Fruit fly (Drosophila melanogaster) whole organism, adult: ENCODE results near the gene CG10171.

Experiments used
- Clk ChIP-seq: fragments of 200-800 bp; sonication (Bioruptor generic); optimal IDR thresholded peaks from 2 replicates; lab custom pipeline; 2017; ENCODE audit warnings: missing biosample characterization, missing genetic modification characterization
- Mnt ChIP-seq: fragments of 200-800 bp; sonication (Bioruptor generic); optimal IDR thresholded peaks from 2 replicates; lab custom pipeline; 2016; ENCODE audit warnings: missing biosample characterization, mild to moderate bottlenecking, missing genetic modification characterization
- bab1 ChIP-seq: fragments of 200-800 bp; sonication (Bioruptor generic); optimal IDR thresholded peaks from 3 replicates; lab custom pipeline; 2019; ENCODE audit warnings: missing biosample characterization, mild to moderate bottlenecking, missing genetic modification characterization, moderate library complexity
- pad ChIP-seq: fragments of 200-800 bp; sonication (Bioruptor generic); optimal IDR thresholded peaks from 3 replicates; lab custom pipeline; 2017; ENCODE audit warnings: missing biosample characterization, missing genetic modification characterization, mild to moderate bottlenecking, moderate library complexity, missing genetic modification reagents
- tj ChIP-seq: fragments of 200-800 bp; sonication (Bioruptor generic); optimal IDR thresholded peaks from 3 replicates; lab custom pipeline; 2017; ENCODE audit warnings: missing biosample characterization, mild to moderate bottlenecking, missing genetic modification characterization, moderate library complexity

DNA sequence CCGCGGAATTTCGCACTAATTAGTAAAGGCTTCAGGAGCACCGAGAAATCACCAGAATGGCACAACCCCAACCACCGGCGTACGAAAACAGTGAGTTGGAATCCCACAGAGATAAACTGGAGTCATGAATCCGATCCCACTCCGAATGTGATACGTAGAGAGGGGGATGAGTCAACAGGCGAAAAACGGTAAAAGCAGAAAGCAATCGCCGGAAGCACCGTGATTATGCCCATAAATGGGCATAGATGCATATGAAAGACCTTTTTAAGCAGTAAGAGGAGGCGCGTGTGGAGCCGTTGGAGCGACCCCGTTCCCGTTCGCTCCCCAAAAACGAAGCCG lies 25.1 kb upstream of the CG10171 start:
- TF ChIP-seq bab1 (GFP tag; lab: Kevin White, UChicago): no peak
- no peak for TF ChIP-seq Clk (GFP tag; lab: Kevin White, UChicago)
- TF ChIP-seq pad: peak; percentile 34
- peak; percentile 36 for TF ChIP-seq tj (GFP tag; lab: Kevin White, UChicago)
- no peak for TF ChIP-seq Mnt
